Fruit fly (Drosophila melanogaster) Kc167 (cell line): ENCODE data around the gene Deaf1.

Experiments used
- Myc ChIP-seq: fragments of >200 bp; optimal IDR thresholded peaks from 2 replicates; lab custom pipeline; 2017; ENCODE audit warnings: missing external identifiers
- h ChIP-seq: fragments of >200 bp; optimal IDR thresholded peaks from 3 replicates; lab custom pipeline; 2018; ENCODE audit warnings: missing external identifiers
- psq ChIP-seq: fragments of >200 bp; optimal IDR thresholded peaks from 2 replicates; lab custom pipeline; 2017; ENCODE audit warnings: missing external identifiers
- ttk ChIP-seq: sonication (Bioruptor generic); optimal IDR thresholded peaks from 2 replicates; lab custom pipeline; 2017; ENCODE audit warnings: missing external identifiers

dm6 chr3L:19871667-19871931 lies 53.6 kb downstream of the Deaf1 start:
- TF ChIP-seq ttk (no peak), h (lab: Kevin White, UChicago) (no peak), Myc (lab: Kevin White, UChicago) (no peak), psq (lab: Kevin White, UChicago) (no peak)
